Worm (Caenorhabditis elegans) whole organism, young adult: ENCODE measurements around the gene Y94H6A.3.
A peak's percentile ranks its signal among the peaks of the same experiment; 100 is the strongest.

Experiments used
- B0336.3 ChIP-seq: fragments of 200-800 bp; sonication (Bioruptor generic); IDR thresholded peaks from 2 replicates; pipeline ENCODE4 v1.3.6; 2022; ENCODE audit warnings: missing genetic modification characterization, missing compliant biosample characterization
- C06A6.2 ChIP-seq: fragments of 200-800 bp; sonication (Bioruptor generic); conservative IDR thresholded peaks from 2 replicates; pipeline ENCODE4 v1.3.6; 2022; ENCODE audit warnings: missing genetic modification characterization, missing compliant biosample characterization
- madf-10 ChIP-seq: sonication (generic microtip); optimal IDR thresholded peaks from 2 replicates; lab custom pipeline; 2016; ENCODE audit warnings: mild to moderate bottlenecking, missing genetic modification characterization, missing compliant biosample characterization
- mel-28 ChIP-seq: sonication (generic microtip); optimal IDR thresholded peaks from 2 replicates; lab custom pipeline; 2016; ENCODE audit warnings: borderline replicate concordance, mild to moderate bottlenecking, missing genetic modification characterization, missing compliant biosample characterization
- mxl-1 ChIP-seq: sonication (generic microtip); optimal IDR thresholded peaks from 2 replicates; lab custom pipeline; 2016; ENCODE audit warnings: missing genetic modification characterization, missing compliant biosample characterization
- nhr-179 ChIP-seq: sonication (generic microtip); optimal IDR thresholded peaks from 2 replicates; lab custom pipeline; 2016; ENCODE audit warnings: mild to moderate bottlenecking, missing genetic modification characterization, missing compliant biosample characterization
- sea-2 ChIP-seq: fragments of 200-800 bp; sonication (Bioruptor generic); IDR thresholded peaks from 2 replicates; pipeline ENCODE4 v1.3.6; 2022; ENCODE audit warnings: missing genetic modification characterization, missing compliant biosample characterization
- snpc-4 ChIP-seq, 5 experiments: fragments of 150-350 bp in 1 of 5; sonication (generic microtip) in 4 of 5; optimal IDR thresholded peaks; 2 replicates each; lab custom pipeline; 2014 to 2018; ENCODE audit warnings: missing genetic modification characterization in 5 of 5, missing biosample characterization in 3 of 5, antibody characterized with exemption in 2 of 5, mild to moderate bottlenecking in 2 of 5, missing compliant biosample characterization in 2 of 5, missing genotype in 2 of 5, moderate library complexity in 2 of 5, missing genetic modification reagents in 1 of 5
- tbp1 ChIP-seq: fragments of 200-800 bp; sonication (Bioruptor generic); optimal IDR thresholded peaks from 2 replicates; lab custom pipeline; 2018; ENCODE audit warnings: mild to moderate bottlenecking, missing genetic modification characterization, missing compliant biosample characterization
- zim-3 ChIP-seq: sonication (generic microtip); optimal IDR thresholded peaks from 2 replicates; lab custom pipeline; 2017; ENCODE audit warnings: mild to moderate bottlenecking, missing genetic modification characterization, moderate library complexity, missing compliant biosample characterization

DNA sequence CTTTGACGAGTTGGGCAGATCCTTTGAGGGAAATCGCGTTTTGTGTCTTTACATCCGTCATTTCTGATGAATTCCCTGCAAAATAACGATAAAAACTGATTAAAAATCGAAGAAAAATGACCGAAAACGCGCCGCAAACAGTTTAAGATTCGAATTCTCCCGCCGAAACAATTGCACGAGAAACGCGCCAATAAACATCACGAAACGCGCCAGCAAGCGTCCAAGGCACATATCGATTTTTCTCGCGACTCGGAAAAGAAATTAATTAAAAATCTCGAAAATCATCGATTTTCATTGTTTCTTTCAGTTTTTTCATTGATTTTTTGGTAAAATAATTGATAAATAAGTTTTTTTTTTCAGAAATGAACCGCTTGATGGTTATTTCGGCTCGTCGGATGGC, 35.4 kb upstream of the Y94H6A.3 start, which contains the start of the genes mdf-2 and nduv-3:
- TF ChIP-seq sea-2 (GFP tag; lab: Robert Waterston, UW) (no peak), madf-10 (tag; lab: Kevin White, UChicago) (no peak), nhr-179 (tag; lab: Kevin White, UChicago) (no peak), mxl-1 (no peak), snpc-4 (GFP tag; optimal IDR thresholded peaks at IDR 0.05; lab: Kevin White, UChicago) (no peak), snpc-4 (tag; optimal IDR thresholded peaks at IDR 0.05; lab: Kevin White, UChicago) (peak in 3 of 4 experiments; percentile 33 to 44 (median 36)), mel-28 (tag; lab: Kevin White, UChicago) (no peak), tbp1 (GFP tag; lab: Kevin White, UChicago) (peak; percentile 52), zim-3 (tag; lab: Kevin White, UChicago) (no peak), B0336.3 (GFP tag; lab: Robert Waterston, UW) (peak; percentile 66), C06A6.2 (GFP tag; lab: Robert Waterston, UW) (no peak)
